Fruit fly (Drosophila melanogaster) S2 (cell line): Measurements from ENCODE around the gene Hr38.

Experiments used
- CG8478 ChIP-seq: fragments of >200 bp; optimal IDR thresholded peaks from 2 replicates; lab custom pipeline; 2018
- CTCF ChIP-seq, 2 experiments: fragments of >200 bp; optimal IDR thresholded peaks; 2 replicates each; lab custom pipeline; 2018

DNA sequence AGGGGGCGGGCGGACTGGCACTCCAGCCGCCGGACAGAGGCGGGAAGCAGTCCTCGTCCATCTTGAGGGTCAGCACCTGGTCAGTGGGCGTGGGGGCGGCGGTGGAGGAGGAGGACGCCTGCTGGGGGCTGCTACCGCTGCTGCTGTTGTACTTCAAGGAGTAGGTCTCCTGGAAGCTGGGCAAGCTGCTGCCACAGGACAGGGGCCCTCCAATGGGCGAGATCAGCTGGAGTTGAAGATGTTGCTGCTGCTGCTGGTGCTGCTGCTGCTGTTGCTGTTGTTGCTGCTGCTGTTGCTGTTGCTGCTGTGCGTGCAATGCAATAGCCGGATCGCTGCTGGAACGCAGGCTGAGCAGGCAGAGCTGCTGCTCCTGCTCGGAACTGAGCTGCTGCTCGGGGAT is 25.7 kb downstream of the Hr38 start:
- TF ChIP-seq CG8478 (lab: Kevin White, UChicago) (no peak), CTCF (optimal IDR thresholded peaks at IDR 0.05; lab: Kevin White, UChicago) (no peak)
